Fruit fly (Drosophila melanogaster): ENCODE measurements around the gene Afti.
A peak's percentile ranks its signal among the peaks of the same experiment; 100 is the strongest.

The Afti gene

DNA sequence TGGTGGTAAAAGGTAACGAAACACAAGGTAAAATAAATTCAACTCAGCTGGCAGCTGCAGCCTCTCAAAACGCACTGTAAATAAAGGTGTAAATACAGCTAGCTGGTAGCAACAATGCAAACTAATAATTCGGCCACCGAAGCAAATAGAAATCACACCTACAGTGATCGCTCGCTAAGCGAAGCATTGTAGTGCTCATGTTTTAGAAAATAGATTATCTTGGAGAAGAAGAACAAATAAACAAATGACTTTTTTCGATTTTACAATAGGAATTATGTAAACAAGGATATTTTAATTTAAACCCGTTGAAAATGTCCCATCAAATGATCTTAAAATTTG lies 42.1 kb downstream of the Afti start:
- TF ChIP-seq usp (GFP tag; optimal IDR thresholded peaks at IDR 0.05): no peak
- no peak for TF ChIP-seq CG9705 (GFP tag; optimal IDR thresholded peaks at IDR 0.05)
- no peak for TF ChIP-seq Dfd (GFP tag; optimal IDR thresholded peaks at IDR 0.05)
- TF ChIP-seq rgr (GFP tag; optimal IDR thresholded peaks at IDR 0.05): no peak
- TF ChIP-seq Hnf4 (GFP tag; optimal IDR thresholded peaks at IDR 0.05): no peak

DNA sequence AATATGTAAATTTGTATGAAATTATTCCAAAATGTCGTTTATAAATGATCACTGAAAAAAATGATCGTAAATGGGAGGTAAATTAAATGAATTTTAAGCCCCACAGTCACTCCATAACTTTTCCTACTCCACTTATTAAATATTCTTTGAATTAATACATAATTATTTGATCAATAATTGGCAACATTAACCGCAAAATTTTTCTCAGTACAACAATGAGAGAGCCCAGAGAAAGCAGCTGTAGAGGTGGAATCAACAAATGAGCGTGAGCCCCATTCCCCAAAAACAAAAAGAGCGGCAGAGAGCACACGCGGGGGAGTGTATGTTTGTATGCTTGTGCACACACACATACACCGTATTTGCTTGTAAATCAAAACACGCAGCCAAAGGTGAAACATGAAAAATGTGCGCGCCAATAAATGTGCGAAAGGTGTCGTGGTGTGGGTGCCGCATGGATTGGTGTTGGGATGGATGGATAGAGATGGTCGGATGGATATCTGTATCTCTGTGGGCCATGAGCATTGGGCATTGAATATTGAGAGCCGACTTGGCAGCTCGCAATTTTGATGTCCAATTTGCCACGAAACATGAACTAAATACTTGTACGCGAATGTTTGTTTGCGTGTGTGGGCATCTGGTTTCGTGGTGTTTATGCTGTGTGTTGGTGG lies 42.6 kb downstream of the Afti start:
- peak; percentile 93 for TF ChIP-seq tai (GFP tag; optimal IDR thresholded peaks at IDR 0.05)
- TF ChIP-seq rgr (GFP tag; optimal IDR thresholded peaks at IDR 0.05): peak; percentile 98
- TF ChIP-seq h (GFP tag; optimal IDR thresholded peaks at IDR 0.05): peak; percentile 98
- TF ChIP-seq lola (GFP tag; optimal IDR thresholded peaks at IDR 0.05): no peak
- peak; percentile 72 for TF ChIP-seq Jra (GFP tag; optimal IDR thresholded peaks at IDR 0.05)
- TF ChIP-seq Rel (GFP tag; optimal IDR thresholded peaks at IDR 0.05): peak; percentile 83
- TF ChIP-seq Rel (tag; optimal IDR thresholded peaks at IDR 0.05): peak; percentile 58
- peak; percentile 98 for TF ChIP-seq Sp1 (GFP tag; optimal IDR thresholded peaks at IDR 0.05)
- peak; percentile 96 for TF ChIP-seq br (GFP tag; optimal IDR thresholded peaks at IDR 0.05)
- peak; percentile 57 to 98 for TF ChIP-seq foxo (GFP tag; optimal IDR thresholded peaks at IDR 0.05)
- no peak for TF ChIP-seq Hr78 (GFP tag; optimal IDR thresholded peaks at IDR 0.05)
- no peak for TF ChIP-seq N (GFP tag; optimal IDR thresholded peaks at IDR 0.05)
- peak; percentile 62 for TF ChIP-seq GATAd (GFP tag; optimal IDR thresholded peaks at IDR 0.05)
- TF ChIP-seq Abd-B (GFP tag; optimal IDR thresholded peaks at IDR 0.05): no peak
- TF ChIP-seq CG32264 (GFP tag; optimal IDR thresholded peaks at IDR 0.05): peak; percentile 88
- peak; percentile 96 for TF ChIP-seq fru (GFP tag; optimal IDR thresholded peaks at IDR 0.05)
- TF ChIP-seq Dif (GFP tag; optimal IDR thresholded peaks at IDR 0.05; ENCODE audit: partially characterized antibody): peak; percentile 72
- TF ChIP-seq Vsx2 (GFP tag; optimal IDR thresholded peaks at IDR 0.05; ENCODE audit: partially characterized antibody): peak; percentile 81
- peak; percentile 60 for TF ChIP-seq Hr83 (GFP tag; optimal IDR thresholded peaks at IDR 0.05; ENCODE audit: poor library complexity, severe bottlenecking)
- peak; percentile 93 for TF ChIP-seq sage (GFP tag; optimal IDR thresholded peaks at IDR 0.05)
- peak; percentile 96 for TF ChIP-seq sv (GFP tag; optimal IDR thresholded peaks at IDR 0.05)
- TF ChIP-seq pan (optimal IDR thresholded peaks at IDR 0.05): no peak
- TF ChIP-seq OdsH (GFP tag; optimal IDR thresholded peaks at IDR 0.05): peak; percentile 99
- peak; percentile 89 for TF ChIP-seq CG9705 (GFP tag; optimal IDR thresholded peaks at IDR 0.05)
- TF ChIP-seq HLH106 (tag; optimal IDR thresholded peaks at IDR 0.05): peak; percentile 98
- peak; percentile 97 for TF ChIP-seq brk (GFP tag; optimal IDR thresholded peaks at IDR 0.05)
- TF ChIP-seq Dfd (GFP tag; optimal IDR thresholded peaks at IDR 0.05): peak; percentile 83
- TF ChIP-seq Hnf4 (GFP tag; optimal IDR thresholded peaks at IDR 0.05): peak; percentile 94
- TF ChIP-seq dsf (GFP tag; optimal IDR thresholded peaks at IDR 0.05; ENCODE audit: borderline replicate concordance): peak; percentile 93
- no peak for TF ChIP-seq Myc (optimal IDR thresholded peaks at IDR 0.05)
- TF ChIP-seq woc (GFP tag; optimal IDR thresholded peaks at IDR 0.05): peak; percentile 80
- TF ChIP-seq ey (GFP tag; optimal IDR thresholded peaks at IDR 0.05): peak; percentile 96
- peak; percentile 2 to 81 for TF ChIP-seq dl (GFP tag; optimal IDR thresholded peaks at IDR 0.05; ENCODE audit: insufficient read depth in 1 of 2, partially characterized antibody in 2 of 2)
- TF ChIP-seq jim (GFP tag; optimal IDR thresholded peaks at IDR 0.05): no peak
- peak; percentile 96 for TF ChIP-seq psq (GFP tag; optimal IDR thresholded peaks at IDR 0.05)
- peak; percentile 49 for TF ChIP-seq Mio (GFP tag; optimal IDR thresholded peaks at IDR 0.05)
- peak; percentile 4 for TF ChIP-seq CrebA (GFP tag; optimal IDR thresholded peaks at IDR 0.05; ENCODE audit: borderline replicate concordance)
- peak; percentile 94 for TF ChIP-seq dmrt93B (GFP tag; optimal IDR thresholded peaks at IDR 0.05)
- TF ChIP-seq usp (GFP tag; optimal IDR thresholded peaks at IDR 0.05): no peak
